Fruit fly (Drosophila melanogaster) whole organism, embryonic: ENCODE data around the gene CG5861.

Experiments
- Adf1 ChIP-seq: fragments of 200-800 bp; sonication (Bioruptor generic); IDR thresholded peaks from 2 replicates; pipeline ENCODE4 v1.3.6; 2022; ENCODE audit warnings: missing biosample characterization, missing genetic modification characterization
- Atf-2 ChIP-seq: fragments of 200-800 bp; sonication (Bioruptor generic); optimal IDR thresholded peaks from 2 replicates; lab custom pipeline; 2016; ENCODE audit warnings: missing biosample characterization, missing genetic modification characterization
- B-H2 ChIP-seq: fragments of 200-800 bp; sonication (Bioruptor generic); optimal IDR thresholded peaks from 2 replicates; lab custom pipeline; 2018; ENCODE audit warnings: missing biosample characterization, mild to moderate bottlenecking, missing genetic modification characterization
- CG10147 ChIP-seq: fragments of 200-800 bp; sonication (Bioruptor generic); optimal IDR thresholded peaks from 2 replicates; lab custom pipeline; 2019; ENCODE audit warnings: missing biosample characterization, mild to moderate bottlenecking, missing genetic modification characterization, moderate library complexity
- CG11695 ChIP-seq: fragments of 200-800 bp; sonication (Bioruptor generic); IDR thresholded peaks from 3 replicates; pipeline ENCODE4 v1.3.6; 2022; ENCODE audit warnings: missing biosample characterization, missing genetic modification characterization
- CG12155 ChIP-seq: fragments of 200-800 bp; sonication (Bioruptor generic); optimal IDR thresholded peaks from 3 replicates; lab custom pipeline; 2016; ENCODE audit warnings: missing biosample characterization, missing genetic modification characterization
- CG12219 ChIP-seq: fragments of 200-800 bp; sonication (Bioruptor generic); optimal IDR thresholded peaks from 3 replicates; lab custom pipeline; 2018; ENCODE audit warnings: missing biosample characterization, mild to moderate bottlenecking, missing genetic modification characterization
- CG13287 ChIP-seq: fragments of 200-800 bp; sonication (Bioruptor generic); IDR thresholded peaks from 2 replicates; pipeline ENCODE4 v1.3.6; 2022; ENCODE audit warnings: missing biosample characterization, missing genetic modification characterization; ENCODE audit not compliant: partially characterized antibody
- CG13424 ChIP-seq: fragments of 200-800 bp; sonication (Bioruptor generic); optimal IDR thresholded peaks from 2 replicates; lab custom pipeline; 2019; ENCODE audit warnings: missing biosample characterization, mild to moderate bottlenecking, missing genetic modification characterization, moderate library complexity
- CG15269 ChIP-seq: fragments of 200-800 bp; sonication (Bioruptor generic); optimal IDR thresholded peaks from 2 replicates; lab custom pipeline; 2018; ENCODE audit warnings: missing biosample characterization, mild to moderate bottlenecking, missing genetic modification characterization, moderate library complexity
- CG1603 ChIP-seq: fragments of 200-800 bp; sonication (Bioruptor generic); optimal IDR thresholded peaks from 2 replicates; lab custom pipeline; 2019; ENCODE audit warnings: missing biosample characterization, mild to moderate bottlenecking, missing genetic modification characterization, moderate library complexity
- CG17359 ChIP-seq: fragments of 200-800 bp; sonication (Bioruptor generic); optimal IDR thresholded peaks from 3 replicates; lab custom pipeline; 2018; ENCODE audit warnings: missing biosample characterization, mild to moderate bottlenecking, missing genetic modification characterization, moderate library complexity
- CG17568 ChIP-seq: fragments of 200-800 bp; sonication (Bioruptor generic); optimal IDR thresholded peaks from 2 replicates; lab custom pipeline; 2018; ENCODE audit warnings: missing biosample characterization, mild to moderate bottlenecking, missing genetic modification characterization, moderate library complexity
- CG18476 ChIP-seq: fragments of 200-800 bp; sonication (Bioruptor generic); optimal IDR thresholded peaks from 2 replicates; lab custom pipeline; 2016; ENCODE audit warnings: missing biosample characterization, mild to moderate bottlenecking, missing genetic modification characterization
- CG18619 ChIP-seq: fragments of 200-800 bp; sonication (Bioruptor generic); optimal IDR thresholded peaks from 3 replicates; lab custom pipeline; 2017; ENCODE audit warnings: missing biosample characterization, mild to moderate bottlenecking, missing genetic modification characterization
- CG2875 ChIP-seq: fragments of 200-800 bp; sonication (Bioruptor generic); optimal IDR thresholded peaks from 2 replicates; lab custom pipeline; 2017; ENCODE audit warnings: missing biosample characterization, mild to moderate bottlenecking, missing genetic modification characterization, missing genetic modification reagents
- CG31224 ChIP-seq: fragments of 200-800 bp; sonication (Bioruptor generic); IDR thresholded peaks from 2 replicates; pipeline ENCODE4 v1.3.6; 2022; ENCODE audit warnings: missing biosample characterization, missing genetic modification characterization
- CG33557 ChIP-seq: fragments of 200-800 bp; sonication (Bioruptor generic); optimal IDR thresholded peaks from 2 replicates; lab custom pipeline; 2019; ENCODE audit warnings: missing biosample characterization, mild to moderate bottlenecking, missing genetic modification characterization, moderate library complexity
- CG6791 ChIP-seq: fragments of 200-800 bp; sonication (Bioruptor generic); IDR thresholded peaks from 3 replicates; pipeline ENCODE4 v1.3.6; 2022; ENCODE audit warnings: missing biosample characterization, missing genetic modification characterization; ENCODE audit not compliant: partially characterized antibody
- CG8290 ChIP-seq, 3 experiments: fragments of 200-800 bp; sonication (Bioruptor generic); optimal IDR thresholded peaks; 2 replicates each; lab custom pipeline; 2016 to 2019; ENCODE audit warnings: missing biosample characterization in 3 of 3, missing genetic modification characterization in 3 of 3, mild to moderate bottlenecking in 2 of 3, moderate library complexity in 1 of 3
- CG9437 ChIP-seq: fragments of 200-800 bp; sonication (Bioruptor generic); optimal IDR thresholded peaks from 2 replicates; lab custom pipeline; 2018; ENCODE audit warnings: missing biosample characterization, mild to moderate bottlenecking, missing genetic modification characterization
- CG9876 ChIP-seq: fragments of 200-800 bp; sonication (Bioruptor generic); optimal IDR thresholded peaks from 2 replicates; lab custom pipeline; 2016; ENCODE audit warnings: missing biosample characterization, missing genetic modification characterization
- Dll ChIP-seq: fragments of 200-800 bp; sonication (Bioruptor generic); IDR thresholded peaks from 4 replicates; pipeline ENCODE4 v1.3.6; 2022; ENCODE audit warnings: missing biosample characterization, missing genetic modification characterization; ENCODE audit not compliant: partially characterized antibody
- E2f1 ChIP-seq: fragments of 200-800 bp; sonication (Bioruptor generic); IDR thresholded peaks from 2 replicates; pipeline ENCODE4 v1.3.6; 2022; ENCODE audit warnings: missing biosample characterization, missing genetic modification characterization
- Fer1 ChIP-seq: fragments of 200-800 bp; sonication (Bioruptor generic); optimal IDR thresholded peaks from 2 replicates; lab custom pipeline; 2017; ENCODE audit warnings: missing biosample characterization, mild to moderate bottlenecking, missing genetic modification characterization
- HHEX ChIP-seq: fragments of 200-800 bp; sonication (Bioruptor generic); optimal IDR thresholded peaks from 3 replicates; lab custom pipeline; 2017; ENCODE audit warnings: missing biosample characterization, mild to moderate bottlenecking, missing genetic modification characterization, missing genetic modification reagents
- HLHmδ ChIP-seq: fragments of 200-800 bp; sonication (Bioruptor generic); optimal IDR thresholded peaks from 2 replicates; lab custom pipeline; 2018; ENCODE audit warnings: missing biosample characterization, mild to moderate bottlenecking, missing genetic modification characterization, moderate library complexity
- Hr3 ChIP-seq: fragments of 200-800 bp; sonication (Bioruptor generic); optimal IDR thresholded peaks from 3 replicates; lab custom pipeline; 2016; ENCODE audit warnings: missing biosample characterization, missing genetic modification characterization
- Jarid2 ChIP-seq: fragments of 200-800 bp; sonication (Bioruptor generic); optimal IDR thresholded peaks from 3 replicates; lab custom pipeline; 2017; ENCODE audit warnings: mild to moderate bottlenecking, missing biosample characterization, missing genetic modification reagents, missing genetic modification characterization
- Kr ChIP-seq: fragments of 200-800 bp; sonication (Bioruptor generic); optimal IDR thresholded peaks from 2 replicates; lab custom pipeline; 2017; ENCODE audit warnings: missing biosample characterization, mild to moderate bottlenecking, missing genetic modification characterization
- Meics ChIP-seq: fragments of 200-800 bp; sonication (Bioruptor generic); optimal IDR thresholded peaks from 2 replicates; lab custom pipeline; 2017; ENCODE audit warnings: missing biosample characterization, mild to moderate bottlenecking, missing genetic modification characterization
- Optix ChIP-seq: fragments of 200-800 bp; sonication (Bioruptor generic); IDR thresholded peaks from 3 replicates; pipeline ENCODE4 v1.3.6; 2022; ENCODE audit warnings: missing biosample characterization, missing genetic modification characterization
- Sry-δ ChIP-seq: fragments of 200-800 bp; sonication (Bioruptor generic); optimal IDR thresholded peaks from 2 replicates; lab custom pipeline; 2016; ENCODE audit warnings: missing biosample characterization, missing genetic modification characterization
- YL-1 ChIP-seq: fragments of 200-800 bp; sonication (Bioruptor generic); optimal IDR thresholded peaks from 3 replicates; lab custom pipeline; 2017; ENCODE audit warnings: missing biosample characterization, mild to moderate bottlenecking, missing genetic modification characterization
- corto ChIP-seq: fragments of 200-800 bp; sonication (Bioruptor generic); optimal IDR thresholded peaks from 2 replicates; lab custom pipeline; 2016; ENCODE audit warnings: missing biosample characterization, mild to moderate bottlenecking, missing genetic modification characterization, moderate library complexity
- hb ChIP-seq: fragments of 200-800 bp; sonication (Bioruptor generic); IDR thresholded peaks from 3 replicates; pipeline ENCODE4 v1.3.6; 2022; ENCODE audit warnings: missing biosample characterization, missing genetic modification characterization; ENCODE audit not compliant: partially characterized antibody
- her ChIP-seq: fragments of 200-800 bp; sonication (Bioruptor generic); optimal IDR thresholded peaks from 2 replicates; lab custom pipeline; 2016; ENCODE audit warnings: missing biosample characterization, missing genetic modification characterization
- lbe ChIP-seq: fragments of 200-800 bp; sonication (Bioruptor generic); optimal IDR thresholded peaks from 2 replicates; lab custom pipeline; 2016; ENCODE audit warnings: missing biosample characterization, mild to moderate bottlenecking, missing genetic modification characterization
- lmd ChIP-seq: fragments of 200-800 bp; sonication (Bioruptor generic); IDR thresholded peaks from 2 replicates; pipeline ENCODE4 v1.3.6; 2022; ENCODE audit warnings: missing biosample characterization, missing genetic modification characterization
- mld ChIP-seq: fragments of 200-800 bp; sonication (Bioruptor generic); IDR thresholded peaks from 3 replicates; pipeline ENCODE4 v1.3.6; 2022; ENCODE audit warnings: missing biosample characterization, missing genetic modification characterization; ENCODE audit not compliant: partially characterized antibody
- p53 ChIP-seq: fragments of 200-800 bp; sonication (Bioruptor generic); optimal IDR thresholded peaks from 2 replicates; lab custom pipeline; 2016; ENCODE audit warnings: missing biosample characterization, missing genetic modification characterization
- phol ChIP-seq: fragments of 200-800 bp; sonication (Bioruptor generic); optimal IDR thresholded peaks from 3 replicates; lab custom pipeline; 2018; ENCODE audit warnings: missing biosample characterization, mild to moderate bottlenecking, missing genetic modification characterization, moderate library complexity
- pnt ChIP-seq: fragments of 200-800 bp; sonication (Bioruptor generic); optimal IDR thresholded peaks from 3 replicates; lab custom pipeline; 2016; ENCODE audit warnings: missing biosample characterization, missing genetic modification characterization
- pum ChIP-seq: fragments of 200-800 bp; sonication (Bioruptor generic); optimal IDR thresholded peaks from 2 replicates; lab custom pipeline; 2016; ENCODE audit warnings: missing biosample characterization, missing genetic modification characterization
- so ChIP-seq: fragments of 200-800 bp; sonication (Bioruptor generic); IDR thresholded peaks from 3 replicates; pipeline ENCODE4 v1.3.6; 2022; ENCODE audit warnings: missing biosample characterization, missing genetic modification characterization
- sqz ChIP-seq: fragments of 200-800 bp; sonication (Bioruptor generic); optimal IDR thresholded peaks from 3 replicates; lab custom pipeline; 2018; ENCODE audit warnings: missing biosample characterization, mild to moderate bottlenecking, missing genetic modification characterization
- stc ChIP-seq: fragments of 200-800 bp; sonication (Bioruptor generic); IDR thresholded peaks from 2 replicates; pipeline ENCODE4 v1.3.6; 2022; ENCODE audit warnings: missing biosample characterization, missing genetic modification characterization
- vvl ChIP-seq: fragments of 200-800 bp; sonication (Bioruptor generic); IDR thresholded peaks from 2 replicates; pipeline ENCODE4 v1.3.6; 2022; ENCODE audit warnings: missing biosample characterization, missing genetic modification characterization

CG5861 gene

DNA sequence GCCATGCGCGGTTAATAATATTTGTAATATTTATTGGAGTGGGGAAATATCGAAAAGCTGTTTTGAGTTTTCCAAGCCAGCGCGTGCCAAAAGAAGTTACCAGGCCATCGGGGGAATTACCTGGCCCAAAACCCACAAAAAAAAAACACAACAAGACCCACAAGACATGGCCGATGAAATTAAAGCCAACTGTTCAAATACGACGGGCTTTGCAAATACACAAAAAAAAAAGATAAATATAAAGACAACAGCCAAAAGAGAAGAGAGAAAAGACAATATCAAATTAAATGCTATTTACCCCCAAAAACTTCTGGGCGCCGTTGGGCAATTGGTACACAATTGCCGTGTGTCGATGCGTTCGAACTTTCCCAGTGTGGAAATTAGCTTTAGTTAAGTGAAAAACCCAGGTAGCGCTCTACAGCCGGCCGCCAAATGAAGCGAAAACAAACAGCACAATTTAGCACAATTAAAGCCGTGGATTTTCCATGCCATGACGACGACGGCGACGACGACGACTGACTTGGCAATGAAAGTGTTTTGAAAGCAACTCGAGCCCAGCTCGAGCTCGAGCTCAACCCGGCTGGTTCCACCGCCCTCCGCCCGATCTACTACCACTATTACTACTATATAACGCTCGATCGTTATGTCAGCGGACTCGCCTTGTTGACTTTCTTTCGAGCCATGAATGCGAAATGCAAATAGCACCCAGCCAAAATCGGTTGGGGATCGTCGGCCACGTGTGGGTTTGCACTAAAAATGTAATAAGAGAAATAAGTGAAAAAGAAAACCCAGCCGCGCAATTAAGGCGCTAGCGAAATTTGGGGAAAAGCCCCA, 10.9 kb upstream of the CG5861 start (continued):
- peak; percentile 53 for TF ChIP-seq sqz (GFP tag; lab: Kevin White, UChicago)
- TF ChIP-seq corto (GFP tag; lab: Kevin White, UChicago), result no peak
- peak; percentile 72 for TF ChIP-seq Fer1 (GFP tag; lab: Kevin White, UChicago)
- TF ChIP-seq lbe (GFP tag; lab: Kevin White, UChicago), result no peak
- no peak for TF ChIP-seq Adf1 (GFP tag; lab: Robert Waterston, UW)
- TF ChIP-seq lmd (GFP tag; lab: Robert Waterston, UW), result no peak
- no peak for TF ChIP-seq CG33557
- no peak for TF ChIP-seq CG31224
- peak; percentile 43; the same call in 1 of the 2 replicates for TF ChIP-seq stc (GFP tag; lab: Robert Waterston, UW)
- TF ChIP-seq so, result peak; percentile 54; the same call in 2 of the 3 replicates
- no peak for TF ChIP-seq Sry-δ (GFP tag; lab: Kevin White, UChicago)
- TF ChIP-seq YL-1, result peak; percentile 44
- no peak; the same call in 1 of the 2 replicates for TF ChIP-seq E2f1 (GFP tag; lab: Robert Waterston, UW)
- TF ChIP-seq CG15269 (tag; lab: Kevin White, UChicago), result peak; percentile 43
- TF ChIP-seq Optix, result no peak
- no peak for TF ChIP-seq Atf-2 (GFP tag; lab: Kevin White, UChicago)
- peak; percentile 25 for TF ChIP-seq CG12155 (GFP tag; lab: Kevin White, UChicago)
- TF ChIP-seq her (GFP tag; lab: Kevin White, UChicago), result peak; percentile 34
- peak; percentile 50 for TF ChIP-seq HHEX
- no peak for TF ChIP-seq CG6791
- TF ChIP-seq p53, result no peak
- no peak for TF ChIP-seq CG9437
- no peak for TF ChIP-seq CG1603
- no peak for TF ChIP-seq mld (GFP tag; lab: Robert Waterston, UW)
- TF ChIP-seq CG11695 (GFP tag; lab: Robert Waterston, UW), result peak; percentile 52; the same call in 2 of the 3 replicates
- TF ChIP-seq CG2875 (GFP tag; lab: Kevin White, UChicago), result peak; percentile 58
- no peak for TF ChIP-seq Hr3 (GFP tag; lab: Kevin White, UChicago)
- no peak for TF ChIP-seq CG13287
- no peak for TF ChIP-seq CG9876
- TF ChIP-seq hb (GFP tag; lab: Robert Waterston, UW), result no peak
- no peak for TF ChIP-seq CG8290 (GFP tag; optimal IDR thresholded peaks at IDR 0.05; lab: Kevin White, UChicago)
- peak in 1 of 2 experiments; percentile 35 for TF ChIP-seq CG8290 (tag; optimal IDR thresholded peaks at IDR 0.05; lab: Kevin White, UChicago)
- TF ChIP-seq vvl, result peak; percentile 19; the same call in 1 of the 2 replicates
- TF ChIP-seq CG10147 (GFP tag; lab: Kevin White, UChicago), result peak; percentile 41
- TF ChIP-seq Dll (GFP tag; lab: Robert Waterston, UW), result no peak
- TF ChIP-seq CG12219 (GFP tag; lab: Kevin White, UChicago), result no peak
- TF ChIP-seq HLHmδ (GFP tag; lab: Kevin White, UChicago), result no peak
- peak; percentile 40 for TF ChIP-seq CG18619 (GFP tag; lab: Kevin White, UChicago)
- TF ChIP-seq CG17359, result peak; percentile 52
- TF ChIP-seq Jarid2 (GFP tag; lab: Kevin White, UChicago), result peak; percentile 13
- peak; percentile 58 for TF ChIP-seq B-H2
- TF ChIP-seq pnt (GFP tag; lab: Kevin White, UChicago), result no peak
- TF ChIP-seq pum (GFP tag; lab: Kevin White, UChicago), result no peak
- TF ChIP-seq Kr (GFP tag; lab: Kevin White, UChicago), result no peak
- TF ChIP-seq phol (tag; lab: Kevin White, UChicago), result no peak
- TF ChIP-seq CG13424, result peak; percentile 26
- TF ChIP-seq CG18476 (GFP tag; lab: Kevin White, UChicago), result peak; percentile 6
- peak; percentile 55 for TF ChIP-seq Meics (GFP tag; lab: Kevin White, UChicago)
- peak; percentile 67 for TF ChIP-seq CG17568 (GFP tag; lab: Kevin White, UChicago)
